Fruit fly (Drosophila melanogaster) whole organism, embryonic: ENCODE data around the gene Tsen34.
A peak's percentile ranks its signal among the peaks of the same experiment; 100 is the strongest.

Source experiments
- Asciz ChIP-seq: fragments of 200-800 bp; sonication (Bioruptor generic); optimal IDR thresholded peaks from 2 replicates; lab custom pipeline; 2017; ENCODE audit warnings: missing biosample characterization, mild to moderate bottlenecking, missing genetic modification characterization, missing genetic modification reagents
- CG11504 ChIP-seq: fragments of 200-800 bp; sonication (Bioruptor generic); optimal IDR thresholded peaks from 3 replicates; lab custom pipeline; 2019; ENCODE audit warnings: missing biosample characterization, mild to moderate bottlenecking, missing genetic modification characterization, moderate library complexity
- CG11696 ChIP-seq: fragments of 200-800 bp; sonication (Bioruptor generic); IDR thresholded peaks from 2 replicates; pipeline ENCODE4 v1.3.6; 2022; ENCODE audit warnings: missing biosample characterization, missing genetic modification characterization
- CG11723 ChIP-seq: fragments of 200-800 bp; sonication (Bioruptor generic); optimal IDR thresholded peaks from 2 replicates; lab custom pipeline; 2017; ENCODE audit warnings: missing biosample characterization, mild to moderate bottlenecking, missing genetic modification characterization
- CG17568 ChIP-seq: fragments of 200-800 bp; sonication (Bioruptor generic); optimal IDR thresholded peaks from 2 replicates; lab custom pipeline; 2018; ENCODE audit warnings: missing biosample characterization, mild to moderate bottlenecking, missing genetic modification characterization, moderate library complexity
- CG2129 ChIP-seq: fragments of 200-800 bp; sonication (Bioruptor generic); IDR thresholded peaks from 2 replicates; pipeline ENCODE4 v1.3.6; 2022; ENCODE audit warnings: missing biosample characterization, missing genetic modification characterization; ENCODE audit not compliant: partially characterized antibody
- CG3065 ChIP-seq: fragments of 200-800 bp; sonication (Bioruptor generic); optimal IDR thresholded peaks from 2 replicates; lab custom pipeline; 2016; ENCODE audit warnings: missing biosample characterization, missing genetic modification characterization
- CG3281 ChIP-seq: fragments of 200-800 bp; sonication (Bioruptor generic); optimal IDR thresholded peaks from 3 replicates; lab custom pipeline; 2017; ENCODE audit warnings: missing biosample characterization, mild to moderate bottlenecking, missing genetic modification characterization
- CG34224 ChIP-seq: fragments of 200-800 bp; sonication (Bioruptor generic); IDR thresholded peaks from 3 replicates; pipeline ENCODE4 v1.3.6; 2022; ENCODE audit warnings: missing biosample characterization, missing genetic modification characterization; ENCODE audit not compliant: partially characterized antibody
- CG4854 ChIP-seq: fragments of 200-800 bp; sonication (Bioruptor generic); optimal IDR thresholded peaks from 2 replicates; lab custom pipeline; 2016; ENCODE audit warnings: missing biosample characterization, missing genetic modification characterization, inconsistent platforms
- CG8089 ChIP-seq: fragments of 200-800 bp; sonication (Bioruptor generic); optimal IDR thresholded peaks from 3 replicates; lab custom pipeline; 2016; ENCODE audit warnings: missing biosample characterization, missing genetic modification characterization
- CG8924 ChIP-seq: fragments of 200-800 bp; optimal IDR thresholded peaks from 3 replicates; lab custom pipeline; 2019; ENCODE audit warnings: missing biosample characterization, mild to moderate bottlenecking, missing genetic modification characterization, moderate library complexity
- CG9932 ChIP-seq: fragments of 200-800 bp; sonication (Bioruptor generic); IDR thresholded peaks from 2 replicates; pipeline ENCODE4 v1.3.6; 2022; ENCODE audit warnings: missing biosample characterization, missing genetic modification characterization
- CkIIα-i1 ChIP-seq: fragments of 200-800 bp; sonication (Bioruptor generic); IDR thresholded peaks from 2 replicates; pipeline ENCODE4 v1.3.6; 2022; ENCODE audit warnings: missing biosample characterization, missing genetic modification characterization
- CrebB ChIP-seq: fragments of 200-800 bp; sonication (Bioruptor generic); optimal IDR thresholded peaks from 3 replicates; lab custom pipeline; 2018; ENCODE audit warnings: missing biosample characterization, mild to moderate bottlenecking, missing genetic modification characterization
- D ChIP-seq, 2 experiments: fragments of 200-800 bp in 1 of 2; fragments of >200 bp in 1 of 2; sonication (Bioruptor generic) in 1 of 2; optimal IDR thresholded peaks; 2 replicates in 1 of 2; 3 replicates in 1 of 2; lab custom pipeline; 2017; ENCODE audit warnings: mild to moderate bottlenecking in 1 of 2, missing biosample characterization in 1 of 2, missing genetic modification characterization in 1 of 2, missing genetic modification reagents in 1 of 2
- D19B ChIP-seq: fragments of 200-800 bp; sonication (Bioruptor generic); optimal IDR thresholded peaks from 2 replicates; lab custom pipeline; 2017; ENCODE audit warnings: missing biosample characterization, mild to moderate bottlenecking, missing genetic modification characterization
- Ets97D ChIP-seq: fragments of 200-800 bp; sonication (Bioruptor generic); optimal IDR thresholded peaks from 3 replicates; lab custom pipeline; 2016; ENCODE audit warnings: missing biosample characterization, missing genetic modification characterization
- Lim3 ChIP-seq: fragments of 200-800 bp; sonication (Bioruptor generic); IDR thresholded peaks from 2 replicates; pipeline ENCODE4 v1.3.6; 2022; ENCODE audit warnings: missing biosample characterization, missing genetic modification characterization
- MESR4 ChIP-seq: fragments of 200-800 bp; sonication (Bioruptor generic); optimal IDR thresholded peaks from 2 replicates; lab custom pipeline; 2018; ENCODE audit warnings: missing biosample characterization, mild to moderate bottlenecking, missing genetic modification characterization, moderate library complexity
- Nf-YB ChIP-seq: fragments of 200-800 bp; sonication (Bioruptor generic); optimal IDR thresholded peaks from 3 replicates; lab custom pipeline; 2019; ENCODE audit warnings: missing biosample characterization, mild to moderate bottlenecking, missing genetic modification characterization, moderate library complexity
- Ravus ChIP-seq: fragments of 200-800 bp; sonication (Bioruptor generic); IDR thresholded peaks from 2 replicates; pipeline ENCODE4 v1.3.6; 2022; ENCODE audit warnings: missing biosample characterization, missing genetic modification characterization
- Sry-δ ChIP-seq: fragments of 200-800 bp; sonication (Bioruptor generic); optimal IDR thresholded peaks from 2 replicates; lab custom pipeline; 2016; ENCODE audit warnings: missing biosample characterization, missing genetic modification characterization
- TFAM ChIP-seq: fragments of 200-800 bp; sonication (Bioruptor generic); optimal IDR thresholded peaks from 2 replicates; lab custom pipeline; 2017; ENCODE audit warnings: missing biosample characterization, missing genetic modification characterization, inconsistent platforms
- Xbp1 ChIP-seq: fragments of 200-800 bp; sonication (Bioruptor generic); optimal IDR thresholded peaks from 3 replicates; lab custom pipeline; 2016; ENCODE audit warnings: missing biosample characterization, mild to moderate bottlenecking, missing genetic modification characterization
- YL-1 ChIP-seq: fragments of 200-800 bp; sonication (Bioruptor generic); optimal IDR thresholded peaks from 3 replicates; lab custom pipeline; 2017; ENCODE audit warnings: missing biosample characterization, mild to moderate bottlenecking, missing genetic modification characterization
- abd-A ChIP-seq: fragments of 200-800 bp; sonication (Bioruptor generic); optimal IDR thresholded peaks from 3 replicates; lab custom pipeline; 2019; ENCODE audit warnings: missing biosample characterization, mild to moderate bottlenecking, missing genetic modification characterization, moderate library complexity
- al ChIP-seq: fragments of 200-800 bp; sonication (Bioruptor generic); IDR thresholded peaks from 2 replicates; pipeline ENCODE4 v1.3.6; 2022; ENCODE audit warnings: missing biosample characterization, missing genetic modification characterization
- ato ChIP-seq: fragments of 200-800 bp; sonication (Bioruptor generic); IDR thresholded peaks from 2 replicates; pipeline ENCODE4 v1.3.6; 2022; ENCODE audit warnings: missing biosample characterization, missing genetic modification characterization; ENCODE audit not compliant: partially characterized antibody
- az2 ChIP-seq: fragments of 200-800 bp; sonication (Bioruptor generic); optimal IDR thresholded peaks from 3 replicates; lab custom pipeline; 2016; ENCODE audit warnings: missing biosample characterization, missing genetic modification characterization
- bbx ChIP-seq: fragments of 200-800 bp; sonication (Bioruptor generic); IDR thresholded peaks from 2 replicates; pipeline ENCODE4 v1.3.6; 2022; ENCODE audit warnings: missing biosample characterization, missing genetic modification characterization; ENCODE audit not compliant: partially characterized antibody
- chinmo ChIP-seq: fragments of 200-800 bp; sonication (Bioruptor generic); IDR thresholded peaks from 4 replicates; pipeline ENCODE4 v1.3.6; 2022; ENCODE audit warnings: missing biosample characterization, missing genetic modification characterization; ENCODE audit not compliant: partially characterized antibody
- dm ChIP-seq: fragments of 200-800 bp; sonication (Bioruptor generic); optimal IDR thresholded peaks from 3 replicates; lab custom pipeline; 2016; ENCODE audit warnings: missing biosample characterization, missing genetic modification characterization
- dysf ChIP-seq: fragments of 200-800 bp; sonication (Bioruptor generic); IDR thresholded peaks from 3 replicates; pipeline ENCODE4 v1.3.6; 2022; ENCODE audit warnings: missing biosample characterization, missing genetic modification characterization
- en ChIP-seq: fragments of 200-800 bp; sonication (Bioruptor generic); optimal IDR thresholded peaks from 2 replicates; lab custom pipeline; 2016; ENCODE audit warnings: missing biosample characterization, missing genetic modification characterization
- fd102C ChIP-seq: fragments of 200-800 bp; sonication (Bioruptor generic); optimal IDR thresholded peaks from 2 replicates; lab custom pipeline; 2018; ENCODE audit warnings: missing biosample characterization, mild to moderate bottlenecking, missing genetic modification characterization, moderate library complexity
- gem ChIP-seq: fragments of 200-800 bp; sonication (Bioruptor generic); optimal IDR thresholded peaks from 2 replicates; lab custom pipeline; 2019; ENCODE audit warnings: missing biosample characterization, mild to moderate bottlenecking, missing genetic modification characterization, moderate library complexity
- grn ChIP-seq: fragments of 200-800 bp; sonication (Bioruptor generic); optimal IDR thresholded peaks from 3 replicates; lab custom pipeline; 2017; ENCODE audit warnings: missing biosample characterization, missing genetic modification characterization
- ham ChIP-seq: fragments of 200-800 bp; sonication (Bioruptor generic); IDR thresholded peaks from 2 replicates; pipeline ENCODE4 v1.3.6; 2022; ENCODE audit warnings: missing biosample characterization, missing genetic modification characterization
- her ChIP-seq: fragments of 200-800 bp; sonication (Bioruptor generic); optimal IDR thresholded peaks from 2 replicates; lab custom pipeline; 2016; ENCODE audit warnings: missing biosample characterization, missing genetic modification characterization
- lola ChIP-seq, 3 experiments: fragments of >200 bp in 2 of 3; fragments of 200-800 bp in 1 of 3; sonication (Bioruptor generic) in 1 of 3; optimal IDR thresholded peaks; 2 replicates each; lab custom pipeline; 2017 to 2019; ENCODE audit warnings: missing biosample characterization in 3 of 3, missing genetic modification characterization in 3 of 3, mild to moderate bottlenecking in 1 of 3, moderate library complexity in 1 of 3
- luna ChIP-seq: fragments of 200-800 bp; sonication (Bioruptor generic); optimal IDR thresholded peaks from 2 replicates; lab custom pipeline; 2016; ENCODE audit warnings: missing biosample characterization, missing genetic modification characterization
- mam ChIP-seq: fragments of 200-800 bp; sonication (Bioruptor generic); optimal IDR thresholded peaks from 3 replicates; lab custom pipeline; 2016; ENCODE audit warnings: missing biosample characterization, missing genetic modification characterization
- otp ChIP-seq: fragments of 200-800 bp; sonication (Bioruptor generic); IDR thresholded peaks from 3 replicates; pipeline ENCODE4, ENCODE4 v1.3.6; 2022; ENCODE audit warnings: missing biosample characterization, missing genetic modification characterization
- prd ChIP-seq, 3 experiments: fragments of >200 bp in 2 of 3; fragments of 200-800 bp in 1 of 3; sonication (Bioruptor generic) in 1 of 3; optimal IDR thresholded peaks in 2 of 3; IDR thresholded peaks in 1 of 3; 2 replicates in 2 of 3; 3 replicates in 1 of 3; pipeline versions ENCODE4 v1.3.6 to Lab custom; 2017 to 2022; ENCODE audit warnings: missing biosample characterization in 1 of 3, missing genetic modification characterization in 1 of 3
- run ChIP-seq: fragments of 200-800 bp; sonication (Bioruptor generic); optimal IDR thresholded peaks from 3 replicates; lab custom pipeline; 2018; ENCODE audit warnings: missing biosample characterization, mild to moderate bottlenecking, missing genetic modification characterization
- twi ChIP-seq: fragments of 200-800 bp; optimal IDR thresholded peaks from 2 replicates; lab custom pipeline; 2019; ENCODE audit warnings: missing biosample characterization, mild to moderate bottlenecking, missing genetic modification characterization, moderate library complexity

Gene Tsen34

DNA sequence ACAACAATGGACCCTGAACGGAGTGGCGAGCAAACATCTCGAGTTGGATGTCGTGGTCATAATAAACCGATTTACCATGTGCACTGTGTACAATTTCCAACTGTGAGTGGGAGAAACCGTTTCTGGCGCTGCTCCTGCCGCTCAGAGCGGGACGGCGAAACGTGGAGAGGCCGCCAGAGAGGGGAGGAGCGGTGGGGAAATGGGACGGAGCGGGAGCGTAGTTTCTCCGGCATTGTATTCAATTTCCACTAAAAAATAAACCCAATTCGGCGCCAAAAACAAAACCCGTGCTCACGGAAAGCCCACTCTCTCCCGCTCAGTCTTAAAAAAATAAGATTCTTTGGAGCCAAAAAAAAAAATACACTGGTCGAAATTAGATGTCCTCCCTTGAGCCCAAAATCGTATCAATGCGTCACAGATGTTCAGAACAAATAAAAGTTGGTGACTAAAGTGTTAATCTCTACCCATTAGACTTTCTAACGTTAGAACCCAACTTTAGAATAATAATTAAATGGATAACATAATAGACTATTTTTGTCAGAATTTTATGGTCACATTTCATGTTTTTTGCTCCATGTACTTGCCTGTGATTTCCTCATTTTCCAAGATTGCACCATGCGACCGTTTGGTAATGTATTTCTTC, 1.5 kb downstream of the Tsen34 start (continued):
- no peak for TF ChIP-seq D (optimal IDR thresholded peaks at IDR 0.05; lab: Kevin White, UChicago)
- no peak for TF ChIP-seq D (GFP tag; optimal IDR thresholded peaks at IDR 0.05; lab: Kevin White, UChicago)
- peak in 1 of 3 experiments; percentile 52 for TF ChIP-seq lola (GFP tag; optimal IDR thresholded peaks at IDR 0.05; lab: Kevin White, UChicago)
- TF ChIP-seq en = peak; percentile 53
- no peak for TF ChIP-seq grn
- no peak for TF ChIP-seq prd (optimal IDR thresholded peaks at IDR 0.05; lab: Kevin White, UChicago)
- peak; percentile 74 for TF ChIP-seq prd (GFP tag; IDR thresholded peaks at IDR 0.05; lab: Robert Waterston, UW)
- peak; percentile 66 for TF ChIP-seq dysf (GFP tag; lab: Robert Waterston, UW)
- peak; percentile 14; the same call in 1 of the 2 replicates for TF ChIP-seq CG11696 (GFP tag; lab: Robert Waterston, UW)
- no peak for TF ChIP-seq ham (GFP tag; lab: Robert Waterston, UW)
- TF ChIP-seq Ravus (GFP tag; lab: Robert Waterston, UW) = no peak
- TF ChIP-seq az2 (GFP tag; lab: Kevin White, UChicago) = peak; percentile 71
- peak; percentile 30 for TF ChIP-seq CG11723 (GFP tag; lab: Kevin White, UChicago)
- TF ChIP-seq gem = peak; percentile 88
- no peak for TF ChIP-seq Lim3 (GFP tag; lab: Robert Waterston, UW)
- no peak for TF ChIP-seq abd-A (tag; lab: Kevin White, UChicago)
- TF ChIP-seq Nf-YB (GFP tag; lab: Kevin White, UChicago) = peak; percentile 19
- TF ChIP-seq dm = peak; percentile 34
- TF ChIP-seq chinmo (GFP tag; lab: Robert Waterston, UW) = peak; percentile 88; the same call in 2 of the 4 replicates
- no peak for TF ChIP-seq CG2129
- peak; percentile 1 for TF ChIP-seq D19B (GFP tag; lab: Kevin White, UChicago)
- no peak for TF ChIP-seq run (tag; lab: Kevin White, UChicago)
- peak; percentile 81 for TF ChIP-seq mam (GFP tag; lab: Kevin White, UChicago)
- TF ChIP-seq CG8089 = peak; percentile 34
- no peak for TF ChIP-seq CkIIα-i1
- TF ChIP-seq bbx = peak; percentile 32; the same call in 1 of the 2 replicates
- TF ChIP-seq Asciz = peak; percentile 66
- no peak for TF ChIP-seq YL-1 (GFP tag; lab: Kevin White, UChicago)
- TF ChIP-seq CG8924 (tag; lab: Kevin White, UChicago) = peak; percentile 63
- TF ChIP-seq al (GFP tag; lab: Robert Waterston, UW) = no peak
- peak; percentile 0 for TF ChIP-seq luna (GFP tag; lab: Kevin White, UChicago)
- peak; percentile 66 for TF ChIP-seq CG9932 (GFP tag; lab: Robert Waterston, UW)
- TF ChIP-seq TFAM (GFP tag; lab: Kevin White, UChicago) = no peak
- TF ChIP-seq ato (GFP tag; lab: Robert Waterston, UW) = peak; percentile 51; the same call in 1 of the 2 replicates
- no peak for TF ChIP-seq fd102C (GFP tag; lab: Kevin White, UChicago)
- peak; percentile 80 for TF ChIP-seq Xbp1 (GFP tag; lab: Kevin White, UChicago)
- TF ChIP-seq MESR4 (GFP tag; lab: Kevin White, UChicago) = no peak
- TF ChIP-seq CrebB (tag; lab: Kevin White, UChicago) = no peak
- TF ChIP-seq CG11504 (tag; lab: Kevin White, UChicago) = peak; percentile 78
- TF ChIP-seq otp (GFP tag; lab: Robert Waterston, UW) = peak; percentile 33; the same call in 2 of the 3 replicates
- TF ChIP-seq CG3065 (GFP tag; lab: Kevin White, UChicago) = no peak
- peak; percentile 44 for TF ChIP-seq CG4854 (GFP tag; lab: Kevin White, UChicago)
- no peak for TF ChIP-seq Ets97D
- TF ChIP-seq CG17568 (GFP tag; lab: Kevin White, UChicago) = peak; percentile 52
- no peak for TF ChIP-seq twi (tag; lab: Kevin White, UChicago)
- peak; percentile 63 for TF ChIP-seq her (GFP tag; lab: Kevin White, UChicago)
- TF ChIP-seq Sry-δ (GFP tag; lab: Kevin White, UChicago) = peak; percentile 0
- peak; percentile 43 for TF ChIP-seq CG34224 (GFP tag; lab: Robert Waterston, UW)
- peak; percentile 54 for TF ChIP-seq CG3281 (GFP tag; lab: Kevin White, UChicago)
